Worm (Caenorhabditis elegans): Measurements from ENCODE around the gene Y57G11C.1142.

ce11 chrIV:14773280-14774071 is 28.9 kb upstream of the Y57G11C.1142 start, which contains the start of gene Y57G11C.36:
- TF ChIP-seq tlf-1 (GFP tag; optimal IDR thresholded peaks at IDR 0.05) (no peak), lin-35 (GFP tag; optimal IDR thresholded peaks at IDR 0.05) (no peak), nhr-27 (tag; optimal IDR thresholded peaks at IDR 0.05) (no peak), nfya-2 (GFP tag; IDR thresholded peaks at IDR 0.05) (no peak), Y56A3A.18 (GFP tag; IDR thresholded peaks at IDR 0.05) (no peak)
